Worm (Caenorhabditis elegans) whole organism, L4 larva: ENCODE results near the gene W06D11.1.

Experiments
- D1046.2 ChIP-seq: fragments of 200-800 bp; sonication (Bioruptor generic); IDR thresholded peaks from 2 replicates; pipeline ENCODE4 v1.3.6; 2022; ENCODE audit warnings: missing genetic modification characterization, missing compliant biosample characterization
- ZK337.2 ChIP-seq: fragments of 200-800 bp; sonication (Bioruptor generic); IDR thresholded peaks from 2 replicates; pipeline ENCODE4 v1.3.6; 2022; ENCODE audit warnings: missing genetic modification reagents, missing genetic modification characterization, missing compliant biosample characterization
- ama-1 ChIP-seq: fragments of 150-350 bp; optimal IDR thresholded peaks from 2 replicates; lab custom pipeline; 2014; ENCODE audit warnings: inconsistent platforms, mixed read lengths
- attf-4 ChIP-seq: sonication (generic microtip); optimal IDR thresholded peaks from 3 replicates; lab custom pipeline; 2017; ENCODE audit warnings: missing biosample characterization, missing genetic modification characterization
- egl-27 ChIP-seq: sonication (generic microtip); optimal IDR thresholded peaks from 3 replicates; lab custom pipeline; 2017; ENCODE audit warnings: missing biosample characterization, missing genetic modification reagents, missing genetic modification characterization
- lin-1 ChIP-seq: fragments of 200-800 bp; sonication (Bioruptor generic); IDR thresholded peaks from 2 replicates; pipeline ENCODE4 v1.3.6; 2022; ENCODE audit warnings: missing genetic modification reagents, missing genetic modification characterization, missing compliant biosample characterization
- lin-13 ChIP-seq: fragments of 150-350 bp; optimal IDR thresholded peaks from 2 replicates; lab custom pipeline; 2014; ENCODE audit warnings: missing biosample characterization, missing genetic modification reagents, missing genetic modification characterization
- madf-5 ChIP-seq, 2 experiments: fragments of 200-800 bp; sonication (Bioruptor generic); IDR thresholded peaks; 2 replicates each; pipeline ENCODE4 v1.3.6; 2022; ENCODE audit warnings: missing compliant biosample characterization in 2 of 2, missing genetic modification characterization in 2 of 2
- unc-130 ChIP-seq: sonication (generic microtip); optimal IDR thresholded peaks from 2 replicates; lab custom pipeline; 2016; ENCODE audit warnings: missing genetic modification reagents, missing genetic modification characterization, missing compliant biosample characterization

- TF ChIP-seq attf-4 (tag; lab: Kevin White, UChicago) = no peak
- no peak for TF ChIP-seq unc-130 (GFP tag; lab: Kevin White, UChicago)
- no peak for TF ChIP-seq lin-1 (GFP tag; lab: Robert Waterston, UW)
- no peak for TF ChIP-seq madf-5 (GFP tag; IDR thresholded peaks at IDR 0.05; lab: Robert Waterston, UW)
- TF ChIP-seq lin-13 (GFP tag; lab: Kevin White, UChicago) = no peak
- TF ChIP-seq ZK337.2 (GFP tag; lab: Robert Waterston, UW) = no peak
- TF ChIP-seq ama-1 (lab: Kevin White, UChicago) = no peak
- no peak for TF ChIP-seq D1046.2 (GFP tag; lab: Robert Waterston, UW)
- no peak for TF ChIP-seq egl-27 (tag; lab: Kevin White, UChicago)
Measured at ce11 chrX:12273870-12274269, 20.5 kb upstream of the W06D11.1 start, which contains the start of gene H19J13.2.
